Worm (Caenorhabditis elegans): ENCODE data around the gene F20E11.18.

F20E11.18 gene

DNA sequence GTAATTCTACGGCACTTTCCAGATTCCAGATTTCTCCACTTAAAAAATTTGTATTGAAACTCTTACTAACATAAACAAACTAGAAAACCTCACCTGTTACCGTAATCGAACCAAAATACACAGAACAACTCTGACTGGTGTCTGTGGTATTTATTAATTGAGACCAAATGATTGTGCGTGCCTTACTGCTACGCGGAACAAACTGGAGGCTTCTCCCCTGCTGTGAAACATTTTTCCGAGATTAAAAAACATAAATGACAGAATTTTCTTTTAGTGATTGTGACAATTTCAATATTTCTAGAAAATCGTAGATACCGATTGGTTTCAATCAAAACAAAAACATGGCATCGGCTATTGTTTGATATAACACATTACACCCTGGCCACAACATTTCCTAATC is 13.4 kb upstream of the F20E11.18 start:
- TF ChIP-seq tbx-2 (tag; optimal IDR thresholded peaks at IDR 0.05) (no peak), elt-3 (tag; optimal IDR thresholded peaks at IDR 0.05) (no peak), hmg-11 (tag; optimal IDR thresholded peaks at IDR 0.05) (no peak), R02D3.7 (tag; optimal IDR thresholded peaks at IDR 0.05) (no peak), unc-62 (GFP tag; optimal IDR thresholded peaks at IDR 0.05) (no peak), mml-1 (tag; optimal IDR thresholded peaks at IDR 0.05) (no peak), ceh-82 (tag; optimal IDR thresholded peaks at IDR 0.05) (no peak)

DNA sequence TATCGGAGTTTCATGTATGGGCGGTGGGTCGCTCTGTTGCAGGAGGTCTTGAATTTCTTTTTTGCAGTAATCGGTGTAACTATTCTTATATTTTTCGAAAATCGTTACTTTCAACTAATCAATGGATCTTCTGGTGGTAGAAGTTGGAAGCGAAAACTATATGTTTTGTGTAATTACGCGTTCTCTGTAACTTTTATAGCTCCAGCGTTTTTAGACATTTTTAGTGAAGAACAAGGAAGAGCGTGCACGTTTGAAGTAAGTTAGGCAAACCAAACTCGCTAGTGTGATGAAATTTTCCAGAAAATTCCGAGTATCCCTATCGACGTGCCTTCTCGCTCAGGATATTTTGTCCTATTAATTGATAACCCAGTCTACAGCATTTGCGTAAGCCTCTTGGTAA is 3.0 kb upstream of the F20E11.18 start, which contains the start of gene srh-154:
TSS of gene srh-154 (plus strand) at position 301 of the 400 bp plus-strand sequence.
- no peak for TF ChIP-seq nhr-25 (tag; optimal IDR thresholded peaks at IDR 0.05)
- no peak for TF ChIP-seq nhr-76 (tag; optimal IDR thresholded peaks at IDR 0.05)
- no peak for TF ChIP-seq ztf-4 (tag; optimal IDR thresholded peaks at IDR 0.05)
- TF ChIP-seq elt-3 (tag; optimal IDR thresholded peaks at IDR 0.05) = no peak
- no peak for TF ChIP-seq mml-1 (tag; optimal IDR thresholded peaks at IDR 0.05)
- TF ChIP-seq zag-1 (tag; optimal IDR thresholded peaks at IDR 0.05) = no peak
- no peak for TF ChIP-seq egl-27 (tag; optimal IDR thresholded peaks at IDR 0.05)
- TF ChIP-seq nhr-23 (tag; optimal IDR thresholded peaks at IDR 0.05) = no peak
- TF ChIP-seq hmg-11 (tag; optimal IDR thresholded peaks at IDR 0.05) = no peak
- no peak for TF ChIP-seq jun-1 (tag; optimal IDR thresholded peaks at IDR 0.05)
- no peak for TF ChIP-seq elt-2 (tag; optimal IDR thresholded peaks at IDR 0.05)
- no peak for TF ChIP-seq ceh-16 (tag; optimal IDR thresholded peaks at IDR 0.05)

DNA sequence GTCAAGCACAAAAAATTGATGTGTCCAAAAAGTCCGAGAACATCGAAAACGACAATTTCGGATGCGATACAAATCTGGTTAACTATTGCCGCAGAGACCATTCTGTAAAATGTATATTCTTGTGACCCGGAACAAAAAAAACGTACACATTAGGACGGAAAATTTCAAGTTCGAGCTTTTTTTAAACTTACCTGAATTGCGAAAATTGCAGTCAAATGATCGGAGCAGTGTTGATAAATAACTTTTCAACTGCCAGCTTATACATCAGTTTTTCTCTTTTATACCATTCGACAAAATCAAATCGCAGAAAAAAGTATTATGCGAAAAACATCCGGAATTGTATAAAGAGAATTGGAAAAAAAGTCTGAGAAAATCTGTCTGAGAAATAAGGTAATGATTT is 1.9 kb upstream of the F20E11.18 start, which contains the start of gene srsx-2:
TSS of gene srsx-2 (minus strand) at position 101 of the 400 bp plus-strand sequence.
- no peak for TF ChIP-seq lin-15B (tag; optimal IDR thresholded peaks at IDR 0.05)
- TF ChIP-seq nhr-23 (tag; optimal IDR thresholded peaks at IDR 0.05) = no peak
- no peak for TF ChIP-seq nhr-11 (tag; optimal IDR thresholded peaks at IDR 0.05)
- no peak for TF ChIP-seq elt-2 (tag; optimal IDR thresholded peaks at IDR 0.05)
- no peak for TF ChIP-seq ceh-9 (tag; optimal IDR thresholded peaks at IDR 0.05)
- no peak for TF ChIP-seq nhr-25 (tag; optimal IDR thresholded peaks at IDR 0.05)
- TF ChIP-seq skn-1 (tag; optimal IDR thresholded peaks at IDR 0.05) = no peak
- TF ChIP-seq zag-1 (tag; optimal IDR thresholded peaks at IDR 0.05) = no peak
- no peak for TF ChIP-seq ZK546.5 (tag; optimal IDR thresholded peaks at IDR 0.05)
- TF ChIP-seq ceh-28 (tag; optimal IDR thresholded peaks at IDR 0.05) = no peak

DNA sequence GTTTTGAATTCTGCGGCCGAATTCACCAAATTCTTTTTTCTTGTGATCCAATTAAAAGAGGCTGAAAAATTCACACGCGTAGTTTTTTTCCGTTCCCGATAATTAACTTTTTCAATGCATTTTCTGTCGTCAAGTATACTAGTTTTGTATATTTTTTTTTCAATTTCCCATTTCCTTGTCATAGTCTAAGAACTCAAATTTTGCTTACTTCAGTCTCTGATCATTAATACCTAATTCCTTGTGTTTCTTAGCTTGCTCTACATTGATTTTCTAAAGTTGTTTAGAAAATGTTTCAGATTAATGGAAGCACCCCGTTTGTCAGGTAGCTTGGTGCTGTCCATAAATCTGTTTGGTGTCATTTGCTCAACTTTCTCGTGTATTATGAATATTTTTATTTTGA is 5.5 kb downstream of the F20E11.18 start, which contains the start of gene srbc-27:
TSS of gene srbc-27 (plus strand) at position 301 of the 400 bp plus-strand sequence.
- TF ChIP-seq unc-62 (GFP tag; optimal IDR thresholded peaks at IDR 0.05) = no peak
- no peak for TF ChIP-seq snpc-4 (tag; optimal IDR thresholded peaks at IDR 0.05)
- no peak for TF ChIP-seq daf-12 (tag; optimal IDR thresholded peaks at IDR 0.05)
- no peak for TF ChIP-seq nhr-28 (tag; optimal IDR thresholded peaks at IDR 0.05)
- TF ChIP-seq fkh-2 (tag; optimal IDR thresholded peaks at IDR 0.05) = no peak
- no peak for TF ChIP-seq nhr-76 (tag; optimal IDR thresholded peaks at IDR 0.05)
- no peak for TF ChIP-seq nhr-11 (tag; optimal IDR thresholded peaks at IDR 0.05)
- no peak for TF ChIP-seq nhr-12 (tag; optimal IDR thresholded peaks at IDR 0.05)
- no peak for TF ChIP-seq lin-39 (tag; optimal IDR thresholded peaks at IDR 0.05)
- no peak for TF ChIP-seq pqm-1 (tag; optimal IDR thresholded peaks at IDR 0.05)
- TF ChIP-seq tbx-2 (tag; optimal IDR thresholded peaks at IDR 0.05) = no peak
- TF ChIP-seq ceh-28 (tag; optimal IDR thresholded peaks at IDR 0.05) = no peak
- no peak for TF ChIP-seq ceh-16 (tag; optimal IDR thresholded peaks at IDR 0.05)
- TF ChIP-seq elt-1 (tag; optimal IDR thresholded peaks at IDR 0.05) = no peak
- TF ChIP-seq aly-2 (tag; optimal IDR thresholded peaks at IDR 0.05) = no peak
- TF ChIP-seq nhr-43 (tag; optimal IDR thresholded peaks at IDR 0.05; ENCODE audit: poor library complexity, severe bottlenecking) = no peak
- TF ChIP-seq fkh-10 (GFP tag; optimal IDR thresholded peaks at IDR 0.05) = no peak

DNA sequence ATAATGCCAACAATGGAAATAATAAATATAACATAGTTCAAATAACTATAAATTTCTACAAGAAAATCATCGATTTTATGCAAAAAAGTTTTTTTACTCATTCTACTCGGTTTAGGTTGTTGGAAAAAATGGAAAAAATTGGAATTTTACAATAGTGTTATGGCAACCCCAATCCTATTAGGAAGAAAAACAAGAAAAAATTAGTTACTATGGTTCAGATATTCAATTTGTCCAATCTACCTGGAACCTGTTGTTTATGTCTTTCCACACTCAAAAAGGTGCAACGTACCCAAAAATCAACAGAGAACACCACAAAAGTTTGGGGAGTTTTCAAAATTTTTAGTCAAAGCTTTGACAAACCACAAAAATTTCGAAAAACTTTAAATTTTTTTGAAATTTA is 6.3 kb downstream of the F20E11.18 start, which contains the start of gene T27C5.10:
TSS of gene T27C5.10 (minus strand) at position 101 of the 400 bp plus-strand sequence.
- TF ChIP-seq ceh-9 (tag; optimal IDR thresholded peaks at IDR 0.05) (no peak), nfya-1 (tag; optimal IDR thresholded peaks at IDR 0.05; ENCODE audit: insufficient read depth) (no peak), nhr-11 (tag; optimal IDR thresholded peaks at IDR 0.05) (no peak), unc-39 (tag; optimal IDR thresholded peaks at IDR 0.05) (no peak), elt-1 (tag; optimal IDR thresholded peaks at IDR 0.05) (no peak), nhr-25 (tag; optimal IDR thresholded peaks at IDR 0.05) (no peak), hmg-11 (tag; optimal IDR thresholded peaks at IDR 0.05) (no peak), fkh-2 (tag; optimal IDR thresholded peaks at IDR 0.05) (no peak), ama-1 (optimal IDR thresholded peaks at IDR 0.05) (no peak), egl-27 (tag; optimal IDR thresholded peaks at IDR 0.05) (no peak), R02D3.7 (tag; optimal IDR thresholded peaks at IDR 0.05) (no peak), ztf-4 (tag; optimal IDR thresholded peaks at IDR 0.05) (no peak), lin-39 (tag; optimal IDR thresholded peaks at IDR 0.05) (no peak), nhr-23 (tag; optimal IDR thresholded peaks at IDR 0.05) (no peak), snpc-4 (tag; optimal IDR thresholded peaks at IDR 0.05) (no peak), daf-12 (tag; optimal IDR thresholded peaks at IDR 0.05) (no peak)
